Fruit fly (Drosophila melanogaster) whole organism, wandering third instar larva: ENCODE data around the gene IntS2.

ENCODE experiments used
- Abd-B ChIP-seq: fragments of >200 bp; optimal IDR thresholded peaks from 2 replicates; lab custom pipeline; 2017; ENCODE audit warnings: missing biosample characterization, missing genetic modification characterization
- CG9705 ChIP-seq: fragments of 200-800 bp; sonication (Bioruptor generic); optimal IDR thresholded peaks from 2 replicates; lab custom pipeline; 2018; ENCODE audit warnings: missing biosample characterization, mild to moderate bottlenecking, missing genetic modification characterization
- CrebA ChIP-seq: fragments of 200-800 bp; sonication (Bioruptor generic); optimal IDR thresholded peaks from 2 replicates; lab custom pipeline; 2016; ENCODE audit warnings: missing biosample characterization, mild to moderate bottlenecking, missing genetic modification characterization, borderline replicate concordance
- Dfd ChIP-seq: fragments of >200 bp; optimal IDR thresholded peaks from 2 replicates; lab custom pipeline; 2017; ENCODE audit warnings: missing biosample characterization, missing genetic modification characterization
- Dif ChIP-seq: fragments of 200-275, 200-300 bp; sonication (Bioruptor generic); optimal IDR thresholded peaks from 2 replicates; lab custom pipeline; 2018; ENCODE audit warnings: missing biosample characterization, missing genetic modification characterization; ENCODE audit not compliant: partially characterized antibody
- GATAd ChIP-seq: sonication (Bioruptor generic); optimal IDR thresholded peaks from 2 replicates; lab custom pipeline; 2016; ENCODE audit warnings: missing biosample characterization, missing genetic modification characterization
- HLH106 ChIP-seq: fragments of 200-800 bp; optimal IDR thresholded peaks from 3 replicates; lab custom pipeline; 2019; ENCODE audit warnings: missing biosample characterization, mild to moderate bottlenecking, missing genetic modification characterization, moderate library complexity
- Hnf4 ChIP-seq: fragments of 200-800 bp; sonication (Bioruptor generic); optimal IDR thresholded peaks from 2 replicates; lab custom pipeline; 2016; ENCODE audit warnings: missing biosample characterization, mild to moderate bottlenecking, missing genetic modification characterization
- Hr78 ChIP-seq: fragments of >200 bp; optimal IDR thresholded peaks from 2 replicates; lab custom pipeline; 2017; ENCODE audit warnings: missing biosample characterization, missing genetic modification characterization
- Hr83 ChIP-seq: fragments of 200-300 bp; sonication (Bioruptor generic); optimal IDR thresholded peaks from 2 replicates; lab custom pipeline; 2016; ENCODE audit warnings: missing biosample characterization, mild to moderate bottlenecking, missing genetic modification characterization, moderate library complexity; ENCODE audit not compliant: poor library complexity, severe bottlenecking
- Jra ChIP-seq: sonication (Bioruptor generic); optimal IDR thresholded peaks from 2 replicates; lab custom pipeline; 2016; ENCODE audit warnings: missing biosample characterization, missing genetic modification characterization
- Myc ChIP-seq: fragments of >200 bp; optimal IDR thresholded peaks from 2 replicates; lab custom pipeline; 2017
- N ChIP-seq: fragments of >200 bp; optimal IDR thresholded peaks from 2 replicates; lab custom pipeline; 2018; ENCODE audit warnings: missing biosample characterization, missing external identifiers, missing genetic modification characterization
- OdsH ChIP-seq: fragments of 200-800 bp; sonication (Bioruptor generic); optimal IDR thresholded peaks from 2 replicates; lab custom pipeline; 2016; ENCODE audit warnings: missing biosample characterization, mild to moderate bottlenecking, missing genetic modification characterization
- Rel ChIP-seq, 2 experiments: fragments of 200-800 bp; sonication (Bioruptor generic) in 1 of 2; optimal IDR thresholded peaks; 2 replicates in 1 of 2; 3 replicates in 1 of 2; lab custom pipeline; 2016 to 2019; ENCODE audit warnings: mild to moderate bottlenecking in 2 of 2, missing biosample characterization in 2 of 2, missing genetic modification characterization in 2 of 2, moderate library complexity in 1 of 2
- Vsx2 ChIP-seq: fragments of 200-300, 225-300 bp; sonication (Bioruptor generic); optimal IDR thresholded peaks from 2 replicates; lab custom pipeline; 2018; ENCODE audit warnings: missing biosample characterization, missing genetic modification characterization; ENCODE audit not compliant: partially characterized antibody
- br ChIP-seq: fragments of 200-800 bp; sonication (Bioruptor generic); optimal IDR thresholded peaks from 2 replicates; lab custom pipeline; 2016; ENCODE audit warnings: missing biosample characterization, missing genetic modification characterization
- brk ChIP-seq: fragments of 200-800 bp; sonication (Bioruptor generic); optimal IDR thresholded peaks from 2 replicates; lab custom pipeline; 2016; ENCODE audit warnings: missing biosample characterization, mild to moderate bottlenecking, missing genetic modification characterization
- dl ChIP-seq, 2 experiments: fragments of 175-275, 200-275 bp in 1 of 2; fragments of 200-275 bp in 1 of 2; sonication (Bioruptor generic); optimal IDR thresholded peaks; lab custom pipeline; 2018; ENCODE audit warnings: mild to moderate bottlenecking in 2 of 2, missing biosample characterization in 2 of 2, missing genetic modification characterization in 2 of 2, moderate library complexity in 2 of 2; ENCODE audit not compliant: partially characterized antibody in 2 of 2, insufficient read depth in 1 of 2
- dmrt93B ChIP-seq: fragments of 200-800 bp; sonication (Bioruptor generic); optimal IDR thresholded peaks from 2 replicates; lab custom pipeline; 2018; ENCODE audit warnings: missing biosample characterization, mild to moderate bottlenecking, missing genetic modification characterization
- dsf ChIP-seq: sonication (Bioruptor generic); optimal IDR thresholded peaks from 2 replicates; lab custom pipeline; 2016; ENCODE audit warnings: missing biosample characterization, missing genetic modification characterization, borderline replicate concordance
- ey ChIP-seq: fragments of 200-800 bp; sonication (Bioruptor generic); optimal IDR thresholded peaks from 2 replicates; lab custom pipeline; 2016; ENCODE audit warnings: missing biosample characterization, missing genetic modification characterization
- foxo ChIP-seq, 2 experiments: fragments of 200-800 bp; sonication (Bioruptor generic); optimal IDR thresholded peaks; 2 replicates in 1 of 2; 3 replicates in 1 of 2; lab custom pipeline; 2016 to 2017; ENCODE audit warnings: missing biosample characterization in 2 of 2, missing genetic modification characterization in 2 of 2
- fru ChIP-seq: fragments of 200-800 bp; sonication (Bioruptor generic); optimal IDR thresholded peaks from 3 replicates; lab custom pipeline; 2016; ENCODE audit warnings: missing biosample characterization, mild to moderate bottlenecking, missing genetic modification characterization
- jim ChIP-seq: fragments of 175-275, 200-325 bp; sonication (Bioruptor generic); optimal IDR thresholded peaks from 2 replicates; lab custom pipeline; 2016; ENCODE audit warnings: missing biosample characterization, mild to moderate bottlenecking, missing genetic modification characterization
- lola ChIP-seq: fragments of >200 bp; optimal IDR thresholded peaks from 2 replicates; lab custom pipeline; 2017; ENCODE audit warnings: missing biosample characterization, missing genetic modification characterization
- psq ChIP-seq: fragments of 200-800 bp; sonication (Bioruptor generic); optimal IDR thresholded peaks from 3 replicates; lab custom pipeline; 2017; ENCODE audit warnings: missing biosample characterization, mild to moderate bottlenecking, missing genetic modification characterization, moderate library complexity
- rgr ChIP-seq: fragments of 200-800 bp; sonication (Bioruptor generic); optimal IDR thresholded peaks from 3 replicates; lab custom pipeline; 2016; ENCODE audit warnings: missing biosample characterization, mild to moderate bottlenecking, missing genetic modification characterization
- sage ChIP-seq: fragments of 200-800 bp; sonication (Bioruptor generic); optimal IDR thresholded peaks from 2 replicates; lab custom pipeline; 2016; ENCODE audit warnings: missing biosample characterization, mild to moderate bottlenecking, missing genetic modification characterization
- sv ChIP-seq: fragments of 200-800 bp; sonication (Bioruptor generic); optimal IDR thresholded peaks from 3 replicates; lab custom pipeline; 2016; ENCODE audit warnings: missing biosample characterization, missing genetic modification characterization
- usp ChIP-seq: fragments of >200 bp; optimal IDR thresholded peaks from 2 replicates; lab custom pipeline; 2017; ENCODE audit warnings: missing biosample characterization, missing genetic modification characterization

Gene IntS2

DNA sequence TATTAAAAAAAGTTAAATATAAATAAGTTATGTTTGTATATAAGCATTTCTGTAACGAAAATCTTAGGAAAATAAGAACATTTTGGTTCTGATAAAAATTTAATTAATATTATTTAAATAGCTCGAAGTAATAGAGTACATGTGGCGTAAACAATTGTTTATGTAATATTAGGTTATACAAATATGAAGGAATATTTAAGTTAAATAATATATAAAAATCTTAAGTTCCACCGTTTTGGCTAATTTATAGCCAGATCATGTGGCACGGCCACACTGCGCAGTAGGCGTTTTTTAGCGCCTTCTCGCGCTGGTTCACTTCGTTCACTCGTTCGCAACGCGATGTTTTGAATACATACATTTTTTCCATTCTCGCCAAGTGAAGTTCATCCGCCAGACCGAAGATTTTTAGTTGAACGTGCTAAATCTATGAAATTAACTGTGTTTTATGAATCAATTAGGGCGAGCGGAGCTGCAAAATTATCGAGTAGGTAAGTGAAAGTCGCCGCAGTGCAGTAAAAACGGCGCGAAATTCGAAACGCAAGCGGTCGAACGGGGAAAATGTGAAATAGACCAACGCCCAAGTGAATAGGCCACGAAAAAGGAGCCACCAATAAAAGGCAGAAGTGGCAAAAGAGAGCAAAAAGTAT, 555 bp upstream of the IntS2 start, which contains the start of gene beta-Spec:
TSS of gene beta-Spec (plus strand) at position 323 of the 647 bp plus-strand sequence.
- peak; percentile 18 for TF ChIP-seq HLH106 (tag; lab: Kevin White, UChicago)
- TF ChIP-seq OdsH (GFP tag; lab: Kevin White, UChicago): no peak
- no peak for TF ChIP-seq rgr (GFP tag; lab: Kevin White, UChicago)
- peak; percentile 43 for TF ChIP-seq psq
- TF ChIP-seq Myc (lab: Kevin White, UChicago): peak; percentile 78
- TF ChIP-seq lola: no peak
- no peak for TF ChIP-seq Jra (GFP tag; lab: Kevin White, UChicago)
- TF ChIP-seq dmrt93B (GFP tag; lab: Kevin White, UChicago): no peak
- no peak for TF ChIP-seq Hr78 (GFP tag; lab: Kevin White, UChicago)
- no peak for TF ChIP-seq GATAd
- TF ChIP-seq, all 38 proteins: peak for 3

DNA sequence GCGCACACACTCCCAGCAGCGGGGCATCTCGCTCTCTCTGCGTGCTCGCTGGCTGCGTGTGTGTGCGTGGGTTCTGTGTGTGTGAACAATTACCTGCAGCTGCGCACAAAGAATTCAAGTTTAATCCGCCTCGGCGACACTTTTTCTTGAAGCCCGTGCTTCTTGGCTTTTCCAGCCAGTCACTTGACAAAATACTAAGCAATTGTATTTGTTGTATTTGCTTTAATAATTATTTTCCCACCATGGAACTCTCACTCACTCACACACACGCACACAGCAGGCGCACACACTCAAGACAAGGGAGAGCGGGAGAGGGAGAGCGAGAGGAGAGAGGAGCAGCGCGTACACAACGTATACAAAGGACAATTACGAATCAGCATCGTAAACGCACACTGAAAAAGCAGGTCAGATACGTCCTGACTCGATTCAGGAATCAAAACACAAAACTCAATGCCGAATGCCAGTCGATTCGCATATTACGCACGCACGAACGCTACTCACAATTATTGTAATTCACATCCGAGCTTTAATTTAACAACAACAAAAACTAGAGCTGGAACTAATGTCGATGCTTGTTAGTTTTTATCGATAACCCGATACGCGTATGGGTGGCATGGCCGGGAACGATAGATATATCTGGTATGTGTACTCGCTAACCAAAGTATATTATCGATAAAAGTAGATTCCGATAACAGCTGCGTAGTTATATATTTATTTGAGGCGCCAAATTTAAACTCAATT, 4.5 kb downstream of the IntS2 start, which contains the start of gene RhoGAPp190:
TSS of gene RhoGAPp190 (minus strand) at position 565 of the 741 bp plus-strand sequence.
- TF ChIP-seq brk (GFP tag; lab: Kevin White, UChicago) (no peak), N (GFP tag; lab: Kevin White, UChicago) (peak; percentile 79), fru (GFP tag; lab: Kevin White, UChicago) (no peak), Rel (GFP tag; optimal IDR thresholded peaks at IDR 0.05; lab: Kevin White, UChicago) (no peak), Rel (tag; optimal IDR thresholded peaks at IDR 0.05; lab: Kevin White, UChicago) (peak; percentile 77), Hr78 (GFP tag; lab: Kevin White, UChicago) (no peak), Abd-B (GFP tag; lab: Kevin White, UChicago) (peak; percentile 32), Dif (peak; percentile 60)

DNA sequence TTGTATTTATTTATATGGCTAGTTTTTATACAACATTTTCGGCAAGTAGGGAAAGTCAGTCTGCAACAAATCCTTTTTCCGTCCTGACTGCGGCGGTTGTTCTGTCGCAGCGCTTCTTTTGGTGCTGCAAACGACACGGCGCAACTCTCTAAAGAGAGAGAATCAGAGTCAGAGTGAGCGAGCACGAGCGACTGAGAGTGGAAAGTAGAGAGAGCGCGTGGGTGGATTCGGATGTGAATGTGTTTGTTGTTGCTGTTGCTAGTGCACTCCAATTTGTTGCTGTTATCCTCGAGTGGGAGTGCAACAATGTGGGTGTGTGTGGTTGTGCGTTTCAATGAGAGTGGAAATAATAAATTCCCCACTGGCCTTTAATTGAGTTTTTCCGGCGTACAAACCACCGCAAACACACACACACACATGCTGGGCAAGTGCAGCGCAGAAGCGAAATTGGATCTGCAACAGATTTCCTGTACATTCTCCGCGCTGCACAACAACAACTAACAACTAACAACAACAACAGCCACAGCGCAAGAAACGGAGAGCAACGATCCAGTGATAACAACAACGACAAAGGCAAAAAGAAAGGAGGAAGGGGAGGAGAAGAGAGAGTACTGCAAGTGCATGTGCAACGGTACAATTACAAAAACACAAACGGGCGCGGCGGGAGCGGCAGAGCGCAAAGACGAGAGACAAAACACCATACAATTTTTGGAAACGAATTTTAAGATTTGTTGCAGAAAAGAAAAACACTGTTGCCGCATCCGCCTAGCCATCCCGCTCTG, 5.2 kb downstream of the IntS2 start:
- TF ChIP-seq dl (GFP tag; optimal IDR thresholded peaks at IDR 0.05; lab: Kevin White, UChicago; ENCODE audit: insufficient read depth in 1 of 2, partially characterized antibody in 2 of 2): peak; percentile 37 to 73
- TF ChIP-seq Hr78 (GFP tag; lab: Kevin White, UChicago): no peak
- no peak for TF ChIP-seq lola
- TF ChIP-seq Dif: peak; percentile 71

DNA sequence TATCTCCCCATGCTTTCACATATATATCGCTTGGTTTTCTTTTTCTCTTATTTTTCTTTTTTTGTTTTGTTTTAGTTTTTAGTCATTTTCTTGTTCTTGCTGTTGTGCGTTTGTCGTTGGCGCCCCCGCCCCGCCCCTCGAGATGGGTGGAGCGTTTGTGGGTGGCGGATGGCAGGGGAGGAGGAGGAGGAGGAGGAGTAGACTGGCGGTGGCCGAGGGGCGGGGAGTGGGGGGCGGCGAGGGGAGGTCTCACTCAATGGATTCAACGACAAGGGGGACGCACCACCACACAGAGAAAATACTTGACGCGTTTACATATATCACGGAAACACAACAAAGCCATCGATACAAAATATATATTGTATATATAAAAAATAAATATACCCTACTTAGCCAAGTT, 15.8 kb downstream of the IntS2 start:
- TF ChIP-seq N (GFP tag; lab: Kevin White, UChicago) (no peak), usp (GFP tag; lab: Kevin White, UChicago) (no peak), GATAd (no peak), Rel (GFP tag; optimal IDR thresholded peaks at IDR 0.05; lab: Kevin White, UChicago) (no peak), Rel (tag; optimal IDR thresholded peaks at IDR 0.05; lab: Kevin White, UChicago) (no peak), brk (GFP tag; lab: Kevin White, UChicago) (no peak)

DNA sequence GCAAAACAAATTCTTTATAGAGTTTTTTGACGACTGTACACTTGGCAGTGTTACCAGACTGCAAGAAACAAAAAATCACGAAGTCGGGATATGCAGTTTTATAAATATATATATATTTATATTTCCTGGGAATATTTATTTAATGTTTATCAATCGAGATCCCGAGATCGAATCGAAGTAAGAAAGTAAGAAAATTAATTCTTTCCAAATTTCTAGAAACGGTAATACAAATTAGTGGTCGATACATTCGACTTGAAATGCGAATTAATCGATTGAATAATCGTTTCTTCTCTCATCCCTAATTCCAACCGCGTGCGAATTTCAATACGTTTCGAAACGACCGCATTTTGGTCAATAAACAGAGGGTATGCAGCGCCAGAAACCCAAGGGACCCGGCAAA, 20.6 kb downstream of the IntS2 start, which contains the start of the genes CG8289 and CG5800:
TSS of gene CG8289 (minus strand) at position 44 of the 400 bp plus-strand sequence.
TSS of gene CG5800 (plus strand) at position 281 of the 400 bp plus-strand sequence.
- TF ChIP-seq sv (no peak), HLH106 (tag; lab: Kevin White, UChicago) (peak; percentile 43), ey (GFP tag; lab: Kevin White, UChicago) (no peak), Abd-B (GFP tag; lab: Kevin White, UChicago) (no peak), Rel (GFP tag; optimal IDR thresholded peaks at IDR 0.05; lab: Kevin White, UChicago) (no peak), Rel (tag; optimal IDR thresholded peaks at IDR 0.05; lab: Kevin White, UChicago) (peak; percentile 69)

DNA sequence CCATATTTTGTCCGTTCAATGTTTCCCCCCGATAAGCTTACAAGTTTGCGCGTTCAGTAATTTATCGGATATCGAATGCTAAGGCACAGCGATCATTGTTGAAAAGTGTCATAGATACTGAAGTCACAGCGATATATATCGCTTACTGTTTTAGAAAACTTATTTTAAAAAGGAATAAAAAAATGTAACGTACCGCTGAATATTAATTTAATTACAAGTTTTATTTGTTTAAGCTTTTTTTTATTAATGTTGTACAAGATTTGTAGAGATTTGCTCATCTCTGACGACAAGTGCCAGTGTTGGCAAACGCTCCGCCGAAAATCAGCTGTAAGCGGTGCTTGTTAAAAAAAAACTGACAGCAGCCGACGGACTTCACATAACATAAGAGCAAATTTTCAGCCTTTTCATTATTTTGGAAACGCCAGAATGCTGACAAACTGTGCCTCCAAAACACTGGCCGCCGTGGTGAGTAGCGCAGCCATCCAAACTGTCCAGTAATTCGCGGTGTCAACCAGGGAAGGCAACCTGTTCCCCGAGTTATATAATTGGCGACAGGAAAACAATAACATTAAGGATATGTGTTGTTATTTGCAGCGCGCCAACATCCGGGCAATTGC, 24.5 kb downstream of the IntS2 start, which contains the start of the genes corolla and ND-24:
TSS of gene corolla (minus strand) at position 52 of the 617 bp plus-strand sequence.
TSS of gene ND-24 (plus strand) at position 94 of the 617 bp plus-strand sequence.
- TF ChIP-seq OdsH (GFP tag; lab: Kevin White, UChicago): peak; percentile 77
- no peak for TF ChIP-seq Dfd (GFP tag; lab: Kevin White, UChicago)
- TF ChIP-seq lola: no peak
- TF ChIP-seq brk (GFP tag; lab: Kevin White, UChicago): no peak
- peak; percentile 72 for TF ChIP-seq psq
- peak; percentile 81 for TF ChIP-seq ey (GFP tag; lab: Kevin White, UChicago)
- TF ChIP-seq Vsx2 (GFP tag; lab: Kevin White, UChicago): no peak
- peak; percentile 28 for TF ChIP-seq CG9705 (GFP tag; lab: Kevin White, UChicago)
- TF ChIP-seq Rel (GFP tag; optimal IDR thresholded peaks at IDR 0.05; lab: Kevin White, UChicago): no peak
- TF ChIP-seq Rel (tag; optimal IDR thresholded peaks at IDR 0.05; lab: Kevin White, UChicago): peak; percentile 53
- no peak for TF ChIP-seq CrebA (GFP tag; lab: Kevin White, UChicago)
- no peak for TF ChIP-seq br (GFP tag; lab: Kevin White, UChicago)
- TF ChIP-seq GATAd: peak; percentile 70
- TF ChIP-seq rgr (GFP tag; lab: Kevin White, UChicago): peak; percentile 85
- peak; percentile 64 for TF ChIP-seq HLH106 (tag; lab: Kevin White, UChicago)
- TF ChIP-seq Hnf4: peak; percentile 92
- no peak for TF ChIP-seq Hr83 (GFP tag; lab: Kevin White, UChicago)
- no peak for TF ChIP-seq sage (GFP tag; lab: Kevin White, UChicago)
- TF ChIP-seq jim: no peak
- TF ChIP-seq foxo (GFP tag; optimal IDR thresholded peaks at IDR 0.05; lab: Kevin White, UChicago): peak in 1 of 2 experiments; percentile 86
- peak; percentile 74 for TF ChIP-seq dsf (GFP tag; lab: Kevin White, UChicago)
